Worm (Caenorhabditis elegans): ENCODE measurements around the gene cthd-1.

ce11 chrV:9632348-9632747, 45.7 kb upstream of the cthd-1 start:
- TF ChIP-seq ama-1 (optimal IDR thresholded peaks at IDR 0.05) (no peak), aly-1 (tag; optimal IDR thresholded peaks at IDR 0.05) (no peak), ceh-36 (tag; optimal IDR thresholded peaks at IDR 0.05) (no peak), tbx-11 (GFP tag; IDR thresholded peaks at IDR 0.05) (no peak), flt-1 (GFP tag; IDR thresholded peaks at IDR 0.05) (no peak), hmbx-1 (tag; optimal IDR thresholded peaks at IDR 0.05) (no peak), tra-4 (tag; optimal IDR thresholded peaks at IDR 0.05) (no peak), hnd-1 (tag; optimal IDR thresholded peaks at IDR 0.05) (no peak), ceh-13 (GFP tag; optimal IDR thresholded peaks at IDR 0.05) (no peak), F13C5.2 (tag; optimal IDR thresholded peaks at IDR 0.05) (no peak), B0310.2 (tag; optimal IDR thresholded peaks at IDR 0.05) (no peak), pes-1 (GFP tag; IDR thresholded peaks at IDR 0.05) (no peak)
